Worm (Caenorhabditis elegans) whole organism, L1 larva: ENCODE results near the gene lips-2.

ENCODE experiments used
- C16A3.4 ChIP-seq: fragments of 150-350 bp; optimal IDR thresholded peaks from 2 replicates; lab custom pipeline; 2014; ENCODE audit warnings: missing biosample characterization, missing genetic modification characterization
- C34B4.2 ChIP-seq: sonication (generic microtip); optimal IDR thresholded peaks from 2 replicates; lab custom pipeline; 2017; ENCODE audit warnings: mild to moderate bottlenecking, missing genetic modification characterization, missing compliant biosample characterization
- Y116A8C.19 ChIP-seq: sonication (generic microtip); optimal IDR thresholded peaks from 2 replicates; lab custom pipeline; 2016; ENCODE audit warnings: missing compliant biosample characterization, missing genetic modification characterization, borderline replicate concordance
- aly-2 ChIP-seq: fragments of 150-350 bp; optimal IDR thresholded peaks from 2 replicates; lab custom pipeline; 2014; ENCODE audit warnings: missing biosample characterization, missing genetic modification characterization
- ceh-63 ChIP-seq: fragments of 200-800 bp; sonication (Bioruptor generic); optimal IDR thresholded peaks from 2 replicates; lab custom pipeline; 2018; ENCODE audit warnings: mild to moderate bottlenecking, missing genetic modification characterization, missing compliant biosample characterization
- ceh-90 ChIP-seq: sonication (generic microtip); optimal IDR thresholded peaks from 2 replicates; lab custom pipeline; 2016; ENCODE audit warnings: missing genetic modification characterization, missing compliant biosample characterization
- dpl-1 ChIP-seq, 3 experiments: fragments of 150-350 bp in 2 of 3; sonication (generic microtip) in 1 of 3; optimal IDR thresholded peaks; 2 replicates each; lab custom pipeline; 2014 to 2017; ENCODE audit warnings: missing biosample characterization in 3 of 3, missing genetic modification characterization in 3 of 3, missing genetic modification reagents in 3 of 3
- efl-1 ChIP-seq, 4 experiments: fragments of 150-350 bp; optimal IDR thresholded peaks in 3 of 4; peaks in 1 of 4; 1 replicate in 1 of 4; 2 replicates in 3 of 4; lab custom pipeline; 2014; ENCODE audit warnings: missing biosample characterization in 2 of 4, missing genetic modification characterization in 2 of 4, missing genetic modification reagents in 2 of 4
- egl-13 ChIP-seq: sonication (generic microtip); optimal IDR thresholded peaks from 2 replicates; lab custom pipeline; 2016; ENCODE audit warnings: missing genotype, missing genetic modification reagents, missing genetic modification characterization, missing compliant biosample characterization
- egl-27 ChIP-seq, 2 experiments: fragments of 150-350 bp in 1 of 2; sonication (generic microtip); optimal IDR thresholded peaks; 3 replicates each; lab custom pipeline; 2017 to 2018; ENCODE audit warnings: missing biosample characterization in 2 of 2, missing genetic modification characterization in 2 of 2, missing genetic modification reagents in 2 of 2
- fkh-4 ChIP-seq: sonication (generic microtip); optimal IDR thresholded peaks from 2 replicates; lab custom pipeline; 2016; ENCODE audit warnings: missing compliant biosample characterization, missing genetic modification characterization, borderline replicate concordance
- fkh-8 ChIP-seq: sonication (generic microtip); optimal IDR thresholded peaks from 2 replicates; lab custom pipeline; 2016; ENCODE audit warnings: mild to moderate bottlenecking, missing genetic modification characterization, missing compliant biosample characterization
- grh-1 ChIP-seq: fragments of 200-800 bp; sonication (Bioruptor generic); IDR thresholded peaks from 2 replicates; pipeline ENCODE4 v1.3.6; 2022; ENCODE audit warnings: missing genetic modification reagents, missing genetic modification characterization, missing compliant biosample characterization
- hlh-4 ChIP-seq: sonication (generic microtip); optimal IDR thresholded peaks from 2 replicates; lab custom pipeline; 2016; ENCODE audit warnings: mild to moderate bottlenecking, missing genetic modification characterization, missing compliant biosample characterization
- hpl-2 ChIP-seq: fragments of 150-350 bp; optimal IDR thresholded peaks from 2 replicates; lab custom pipeline; 2014; ENCODE audit warnings: missing biosample characterization, missing genetic modification reagents, missing genetic modification characterization
- irx-1 ChIP-seq: sonication (generic microtip); optimal IDR thresholded peaks from 2 replicates; lab custom pipeline; 2016; ENCODE audit warnings: missing genetic modification characterization, missing compliant biosample characterization
- lin-14 ChIP-seq: fragments of 200-800 bp; sonication (Bioruptor generic); optimal IDR thresholded peaks from 2 replicates; lab custom pipeline; 2018; ENCODE audit warnings: mild to moderate bottlenecking, missing genetic modification characterization, moderate library complexity, missing compliant biosample characterization
- lsy-2 ChIP-seq, 2 experiments: fragments of 150-350 bp; optimal IDR thresholded peaks; 2 replicates each; lab custom pipeline; 2014; ENCODE audit warnings: missing biosample characterization in 2 of 2, missing genetic modification characterization in 2 of 2
- mab-9 ChIP-seq: fragments of 200-800 bp; sonication (Bioruptor generic); IDR thresholded peaks from 2 replicates; pipeline ENCODE4 v1.3.6; 2022; ENCODE audit warnings: missing genetic modification reagents, missing genetic modification characterization, missing compliant biosample characterization
- mdl-1 ChIP-seq, 2 experiments: fragments of 150-350 bp; optimal IDR thresholded peaks; 2 replicates each; lab custom pipeline; 2014 to 2017; ENCODE audit warnings: missing biosample characterization in 2 of 2, missing genetic modification characterization in 2 of 2, inconsistent platforms in 1 of 2
- nhr-11 ChIP-seq: fragments of 150-350 bp; optimal IDR thresholded peaks from 2 replicates; lab custom pipeline; 2014; ENCODE audit warnings: missing biosample characterization, missing genetic modification characterization
- nhr-19 ChIP-seq: fragments of 200-800 bp; sonication (Bioruptor generic); conservative IDR thresholded peaks from 2 replicates; pipeline ENCODE4 v1.3.6; 2022; ENCODE audit warnings: missing genetic modification characterization, missing compliant biosample characterization
- nhr-237 ChIP-seq: fragments of 150-350 bp; optimal IDR thresholded peaks from 2 replicates; lab custom pipeline; 2014; ENCODE audit warnings: missing biosample characterization, missing genetic modification characterization
- nhr-77 ChIP-seq: fragments of 150-350 bp; optimal IDR thresholded peaks from 2 replicates; lab custom pipeline; 2014; ENCODE audit warnings: missing biosample characterization, missing genetic modification characterization
- nhr-84 ChIP-seq: sonication (generic microtip); optimal IDR thresholded peaks from 2 replicates; lab custom pipeline; 2017; ENCODE audit warnings: missing biosample characterization, missing genetic modification characterization
- nhr-85 ChIP-seq: sonication (generic microtip); peaks from one replicate; lab custom pipeline; 2016; ENCODE audit warnings: missing genetic modification characterization, inconsistent platforms, missing compliant biosample characterization
- pax-3 ChIP-seq: fragments of 200-800 bp; sonication (Bioruptor generic); optimal IDR thresholded peaks from 2 replicates; lab custom pipeline; 2018; ENCODE audit warnings: mild to moderate bottlenecking, missing genetic modification characterization, moderate library complexity, missing compliant biosample characterization
- pqm-1 ChIP-seq: sonication (generic microtip); optimal IDR thresholded peaks from 3 replicates; lab custom pipeline; 2017; ENCODE audit warnings: missing biosample characterization, missing genetic modification characterization
- snpc-4 ChIP-seq: fragments of 150-350 bp; optimal IDR thresholded peaks from 2 replicates; lab custom pipeline; 2014; ENCODE audit warnings: missing biosample characterization, missing genetic modification characterization
- snu-23 ChIP-seq: sonication (generic microtip); optimal IDR thresholded peaks from 2 replicates; lab custom pipeline; 2016; ENCODE audit warnings: missing genetic modification characterization, missing compliant biosample characterization
- sox-4 ChIP-seq: sonication (generic microtip); optimal IDR thresholded peaks from 2 replicates; lab custom pipeline; 2016; ENCODE audit warnings: missing genetic modification characterization, missing compliant biosample characterization
- sptf-1 ChIP-seq: fragments of 150-350 bp; optimal IDR thresholded peaks from 2 replicates; lab custom pipeline; 2014; ENCODE audit warnings: missing biosample characterization, missing genetic modification characterization
- sup-37 ChIP-seq: fragments of 200-800 bp; sonication (Bioruptor generic); optimal IDR thresholded peaks from 2 replicates; lab custom pipeline; 2018; ENCODE audit warnings: mild to moderate bottlenecking, missing genetic modification characterization, missing compliant biosample characterization
- swsn-7 ChIP-seq: sonication (generic microtip); optimal IDR thresholded peaks from 2 replicates; lab custom pipeline; 2016; ENCODE audit warnings: missing genetic modification characterization, missing compliant biosample characterization
- tbx-2 ChIP-seq: sonication (generic microtip); optimal IDR thresholded peaks from 2 replicates; lab custom pipeline; 2016; ENCODE audit warnings: missing genetic modification characterization, missing compliant biosample characterization
- unc-86 ChIP-seq: sonication (generic microtip); optimal IDR thresholded peaks from 2 replicates; lab custom pipeline; 2016; ENCODE audit warnings: missing genetic modification characterization, missing compliant biosample characterization

lips-2 gene

ce11 chrX:12321357-12321756 lies 35.8 kb downstream of the lips-2 start, which contains the start of gene F17A2.13:
Gene F17A2.13, plus strand, starts transcription at chrX:12321657.
- TF ChIP-seq C34B4.2 (tag; lab: Kevin White, UChicago) (no peak), efl-1 (optimal IDR thresholded peaks at IDR 0.05; lab: Kevin White, UChicago) (no peak), efl-1 (GFP tag; optimal IDR thresholded peaks at IDR 0.05 in 1 of 2; lab: Kevin White, UChicago) (no peak), unc-86 (no peak), hpl-2 (no peak)

DNA sequence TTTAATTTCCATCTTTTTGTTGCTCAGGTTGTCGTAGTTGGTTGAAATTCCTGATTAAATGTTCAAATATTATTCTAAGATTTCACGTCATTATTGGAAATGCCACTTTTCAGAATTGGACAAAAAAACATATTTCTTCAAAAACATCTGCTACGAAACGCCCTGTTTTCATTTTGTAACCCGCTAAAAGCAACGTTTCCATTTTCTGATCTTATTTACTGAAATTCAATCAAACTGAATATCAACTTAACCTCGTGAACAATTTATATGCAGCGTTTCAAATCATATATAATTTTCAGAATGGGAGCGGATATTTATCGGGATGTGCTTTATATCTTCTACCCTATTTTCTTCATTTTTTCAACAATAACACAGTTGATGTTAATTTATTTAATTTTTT lies 37.8 kb downstream of the lips-2 start, which contains the start of gene srd-40:
Gene srd-40, plus strand, starts transcription at position 301 of the 400 bp plus-strand sequence.
- TF ChIP-seq irx-1 (tag; lab: Kevin White, UChicago) (no peak), fkh-8 (peak; percentile 44), hlh-4 (tag; lab: Kevin White, UChicago) (peak; percentile 19), lin-14 (GFP tag; lab: Kevin White, UChicago) (no peak)

ce11 chrX:12326424-12326823 lies 40.8 kb downstream of the lips-2 start, which contains the start of gene srd-41:
Gene srd-41, plus strand, starts transcription at chrX:12326724.
- TF ChIP-seq pax-3 (no peak), pqm-1 (tag; lab: Kevin White, UChicago) (no peak), tbx-2 (tag; lab: Kevin White, UChicago) (no peak), ceh-63 (GFP tag; lab: Kevin White, UChicago) (no peak), egl-27 (tag; optimal IDR thresholded peaks at IDR 0.05; lab: Kevin White, UChicago) (no peak), C34B4.2 (tag; lab: Kevin White, UChicago) (no peak), lsy-2 (tag; optimal IDR thresholded peaks at IDR 0.05; lab: Kevin White, UChicago) (no peak), snu-23 (GFP tag; lab: Kevin White, UChicago) (no peak), sptf-1 (tag; lab: Kevin White, UChicago) (no peak), dpl-1 (GFP tag; optimal IDR thresholded peaks at IDR 0.05; lab: Kevin White, UChicago) (no peak), C16A3.4 (tag; lab: Kevin White, UChicago) (no peak), Y116A8C.19 (no peak), nhr-84 (tag; lab: Kevin White, UChicago) (no peak), nhr-77 (tag; lab: Kevin White, UChicago) (no peak)
- TF ChIP-seq, all 84 proteins: peak for 0

DNA sequence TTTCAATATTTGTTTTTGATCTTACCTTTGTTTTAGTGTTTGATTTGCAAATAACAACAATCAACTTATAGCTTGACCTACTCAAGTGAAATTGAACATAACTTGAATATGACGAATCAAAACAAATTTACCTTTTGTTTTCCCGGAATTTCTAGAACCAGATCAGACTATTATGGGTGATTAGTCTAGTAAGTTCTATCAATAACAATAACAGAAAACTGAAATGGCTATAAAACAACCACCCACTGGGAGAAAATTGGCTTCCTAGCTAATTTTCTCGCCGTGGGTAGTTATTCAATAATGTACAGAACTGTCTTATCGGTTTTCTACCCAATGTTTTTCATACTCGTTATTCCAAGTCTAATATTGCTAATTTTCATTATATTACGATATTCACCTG lies 43.1 kb downstream of the lips-2 start, which contains the start of gene srd-45:
Gene srd-45, plus strand, starts transcription at position 301 of the 400 bp plus-strand sequence.
- no peak for TF ChIP-seq sox-4 (tag; lab: Kevin White, UChicago)
- TF ChIP-seq nhr-19 (GFP tag; lab: Robert Waterston, UW), result no peak
- TF ChIP-seq fkh-4 (tag; lab: Kevin White, UChicago), result no peak
- TF ChIP-seq grh-1, result no peak
- no peak for TF ChIP-seq nhr-237 (tag; lab: Kevin White, UChicago)
- TF ChIP-seq egl-13, result no peak
- no peak for TF ChIP-seq nhr-77 (tag; lab: Kevin White, UChicago)
- no peak for TF ChIP-seq lin-14 (GFP tag; lab: Kevin White, UChicago)
- TF ChIP-seq snpc-4 (tag; lab: Kevin White, UChicago), result no peak
- no peak for TF ChIP-seq mab-9 (GFP tag; lab: Robert Waterston, UW)
- no peak for TF ChIP-seq ceh-90 (tag; lab: Kevin White, UChicago)
- no peak for TF ChIP-seq Y116A8C.19
- TF ChIP-seq nhr-85 (tag; lab: Kevin White, UChicago), result no peak
- TF ChIP-seq sup-37 (GFP tag; lab: Kevin White, UChicago), result no peak
- no peak for TF ChIP-seq nhr-11
- TF ChIP-seq aly-2, result no peak
- TF ChIP-seq mdl-1 (tag; optimal IDR thresholded peaks at IDR 0.05; lab: Kevin White, UChicago), result no peak
- no peak for TF ChIP-seq swsn-7 (tag; lab: Kevin White, UChicago)
